Fruit fly (Drosophila melanogaster) whole organism, embryonic: ENCODE data around the gene mof.

Source experiments
- Atf3 ChIP-seq: fragments of 200-800 bp; sonication (Bioruptor generic); optimal IDR thresholded peaks from 3 replicates; lab custom pipeline; 2016; ENCODE audit warnings: missing biosample characterization, missing genetic modification characterization
- B-H1 ChIP-seq: fragments of 200-800 bp; sonication (Bioruptor generic); IDR thresholded peaks from 3 replicates; pipeline ENCODE4 v1.3.6; 2022; ENCODE audit warnings: missing biosample characterization, missing genetic modification characterization
- Bdp1 ChIP-seq: fragments of 200-800 bp; sonication (Bioruptor generic); optimal IDR thresholded peaks from 3 replicates; lab custom pipeline; 2016; ENCODE audit warnings: missing biosample characterization, missing genetic modification characterization
- CG10274 ChIP-seq: fragments of 200-800 bp; sonication (Bioruptor generic); optimal IDR thresholded peaks from 3 replicates; lab custom pipeline; 2017; ENCODE audit warnings: missing biosample characterization, mild to moderate bottlenecking, missing genetic modification characterization
- CG10431 ChIP-seq: fragments of 200-800 bp; sonication (Bioruptor generic); optimal IDR thresholded peaks from 3 replicates; lab custom pipeline; 2018; ENCODE audit warnings: missing biosample characterization, mild to moderate bottlenecking, missing genetic modification characterization
- CG12236 ChIP-seq: fragments of 200-800 bp; sonication (Bioruptor generic); optimal IDR thresholded peaks from 2 replicates; lab custom pipeline; 2016; ENCODE audit warnings: missing biosample characterization, missing genetic modification characterization
- CG13894 ChIP-seq: fragments of 200-800 bp; sonication (Bioruptor generic); optimal IDR thresholded peaks from 3 replicates; lab custom pipeline; 2018; ENCODE audit warnings: missing biosample characterization, mild to moderate bottlenecking, missing genetic modification characterization, moderate library complexity
- CG14050 ChIP-seq: fragments of 200-800 bp; sonication (Bioruptor generic); IDR thresholded peaks from 3 replicates; pipeline ENCODE4 v1.3.6; 2022; ENCODE audit warnings: missing biosample characterization, missing genetic modification characterization
- CG14710 ChIP-seq: fragments of 200-800 bp; sonication (Bioruptor generic); optimal IDR thresholded peaks from 3 replicates; lab custom pipeline; 2019; ENCODE audit warnings: missing biosample characterization, mild to moderate bottlenecking, missing genetic modification characterization, moderate library complexity
- CG30020 ChIP-seq: fragments of 200-800 bp; optimal IDR thresholded peaks from 2 replicates; lab custom pipeline; 2019; ENCODE audit warnings: missing biosample characterization, mild to moderate bottlenecking, missing genetic modification characterization, moderate library complexity
- CG3065 ChIP-seq: fragments of 200-800 bp; sonication (Bioruptor generic); optimal IDR thresholded peaks from 2 replicates; lab custom pipeline; 2016; ENCODE audit warnings: missing biosample characterization, missing genetic modification characterization
- CG3726 ChIP-seq: fragments of 200-800 bp; sonication (Bioruptor generic); IDR thresholded peaks from 3 replicates; pipeline ENCODE4, ENCODE4 v1.3.6; 2022; ENCODE audit warnings: missing biosample characterization, missing genetic modification characterization
- CG42726 ChIP-seq: fragments of 200-800 bp; sonication (Bioruptor generic); IDR thresholded peaks from 2 replicates; pipeline ENCODE4 v1.3.6; 2022; ENCODE audit warnings: missing biosample characterization, missing genetic modification characterization; ENCODE audit not compliant: partially characterized antibody
- CG4328 ChIP-seq: fragments of 200-800 bp; sonication (Bioruptor generic); optimal IDR thresholded peaks from 3 replicates; lab custom pipeline; 2017; ENCODE audit warnings: missing biosample characterization, missing genetic modification reagents, missing genetic modification characterization
- CG6654 ChIP-seq: fragments of 200-800 bp; sonication (Bioruptor generic); optimal IDR thresholded peaks from 2 replicates; lab custom pipeline; 2017; ENCODE audit warnings: missing biosample characterization, mild to moderate bottlenecking, missing genetic modification characterization
- CG6683 ChIP-seq: fragments of 200-800 bp; sonication (Bioruptor generic); optimal IDR thresholded peaks from 2 replicates; lab custom pipeline; 2017; ENCODE audit warnings: missing biosample characterization, mild to moderate bottlenecking, missing genetic modification characterization, missing genetic modification reagents
- CG7372 ChIP-seq: fragments of 200-800 bp; sonication (Bioruptor generic); IDR thresholded peaks from 2 replicates; pipeline ENCODE4 v1.3.6; 2022; ENCODE audit warnings: missing biosample characterization, missing genetic modification characterization
- CG7786 ChIP-seq: fragments of 200-800 bp; sonication (Bioruptor generic); optimal IDR thresholded peaks from 2 replicates; lab custom pipeline; 2016; ENCODE audit warnings: missing biosample characterization, missing genetic modification characterization
- CG9797 ChIP-seq: fragments of 200-800 bp; sonication (Bioruptor generic); optimal IDR thresholded peaks from 3 replicates; lab custom pipeline; 2018; ENCODE audit warnings: missing biosample characterization, mild to moderate bottlenecking, missing genetic modification characterization
- CkIIα-i1 ChIP-seq: fragments of 200-800 bp; sonication (Bioruptor generic); IDR thresholded peaks from 2 replicates; pipeline ENCODE4 v1.3.6; 2022; ENCODE audit warnings: missing biosample characterization, missing genetic modification characterization
- D19B ChIP-seq: fragments of 200-800 bp; sonication (Bioruptor generic); optimal IDR thresholded peaks from 2 replicates; lab custom pipeline; 2017; ENCODE audit warnings: missing biosample characterization, mild to moderate bottlenecking, missing genetic modification characterization
- Deaf1 ChIP-seq: fragments of 200-800 bp; optimal IDR thresholded peaks from 3 replicates; lab custom pipeline; 2019; ENCODE audit warnings: missing biosample characterization, mild to moderate bottlenecking, missing genetic modification characterization, moderate library complexity
- Drgx ChIP-seq: fragments of 200-800 bp; sonication (Bioruptor generic); IDR thresholded peaks from 2 replicates; pipeline ENCODE4 v1.3.6; 2022; ENCODE audit warnings: missing biosample characterization, missing genetic modification characterization
- Hey ChIP-seq: fragments of 200-800 bp; sonication (Bioruptor generic); optimal IDR thresholded peaks from 3 replicates; lab custom pipeline; 2018; ENCODE audit warnings: missing biosample characterization, mild to moderate bottlenecking, missing genetic modification characterization
- Hr51 ChIP-seq, 2 experiments: fragments of 200-800 bp; sonication (Bioruptor generic); optimal IDR thresholded peaks; 2 replicates in 1 of 2; 3 replicates in 1 of 2; lab custom pipeline; 2016 to 2018; ENCODE audit warnings: missing biosample characterization in 2 of 2, missing genetic modification characterization in 2 of 2, mild to moderate bottlenecking in 1 of 2, moderate library complexity in 1 of 2
- Lhr ChIP-seq: fragments of 200-800 bp; sonication (Bioruptor generic); optimal IDR thresholded peaks from 3 replicates; lab custom pipeline; 2017; ENCODE audit warnings: mild to moderate bottlenecking, missing biosample characterization, missing genetic modification reagents, missing genetic modification characterization
- Lpt ChIP-seq: fragments of >200 bp; optimal IDR thresholded peaks from 2 replicates; lab custom pipeline; 2018; ENCODE audit warnings: missing biosample characterization, missing genetic modification characterization
- Myb ChIP-seq: fragments of 200-800 bp; sonication (Bioruptor generic); optimal IDR thresholded peaks from 2 replicates; lab custom pipeline; 2016; ENCODE audit warnings: missing biosample characterization, missing genetic modification characterization
- NFAT ChIP-seq: fragments of 200-800 bp; sonication (Bioruptor generic); IDR thresholded peaks from 2 replicates; pipeline ENCODE4 v1.3.6; 2022; ENCODE audit warnings: missing biosample characterization, missing genetic modification characterization
- Ssrp ChIP-seq: fragments of 200-800 bp; sonication (Bioruptor generic); optimal IDR thresholded peaks from 2 replicates; lab custom pipeline; 2018; ENCODE audit warnings: missing biosample characterization, mild to moderate bottlenecking, missing genetic modification characterization, moderate library complexity
- TFAM ChIP-seq: fragments of 200-800 bp; sonication (Bioruptor generic); optimal IDR thresholded peaks from 2 replicates; lab custom pipeline; 2017; ENCODE audit warnings: missing biosample characterization, missing genetic modification characterization, inconsistent platforms
- bcd ChIP-seq: fragments of 200-800 bp; sonication (Bioruptor generic); optimal IDR thresholded peaks from 2 replicates; lab custom pipeline; 2017; ENCODE audit warnings: missing biosample characterization, mild to moderate bottlenecking, missing genetic modification characterization
- chinmo ChIP-seq: fragments of 200-800 bp; sonication (Bioruptor generic); IDR thresholded peaks from 4 replicates; pipeline ENCODE4 v1.3.6; 2022; ENCODE audit warnings: missing biosample characterization, missing genetic modification characterization; ENCODE audit not compliant: partially characterized antibody
- crc ChIP-seq: fragments of 200-800 bp; sonication (Bioruptor generic); optimal IDR thresholded peaks from 2 replicates; lab custom pipeline; 2016; ENCODE audit warnings: missing biosample characterization, missing genetic modification characterization
- crol ChIP-seq: fragments of 200-800 bp; sonication (Bioruptor generic); IDR thresholded peaks from 2 replicates; pipeline ENCODE4 v1.3.6; 2022; ENCODE audit warnings: missing biosample characterization, missing genetic modification characterization
- dmrt11E ChIP-seq: fragments of 200-800 bp; sonication (Bioruptor generic); optimal IDR thresholded peaks from 3 replicates; lab custom pipeline; 2018; ENCODE audit warnings: missing biosample characterization, mild to moderate bottlenecking, missing genetic modification characterization, moderate library complexity
- emc ChIP-seq: fragments of 200-800 bp; sonication (Bioruptor generic); optimal IDR thresholded peaks from 2 replicates; lab custom pipeline; 2016; ENCODE audit warnings: missing biosample characterization, missing genetic modification characterization
- ems ChIP-seq: fragments of 200-800 bp; sonication (Bioruptor generic); optimal IDR thresholded peaks from 3 replicates; lab custom pipeline; 2016; ENCODE audit warnings: missing biosample characterization, missing genetic modification characterization
- gsb ChIP-seq: fragments of 200-800 bp; sonication (Bioruptor generic); IDR thresholded peaks from 2 replicates; pipeline ENCODE4 v1.3.6; 2022; ENCODE audit warnings: missing biosample characterization, missing genetic modification characterization
- hb ChIP-seq: fragments of 200-800 bp; sonication (Bioruptor generic); IDR thresholded peaks from 3 replicates; pipeline ENCODE4 v1.3.6; 2022; ENCODE audit warnings: missing biosample characterization, missing genetic modification characterization; ENCODE audit not compliant: partially characterized antibody
- hkb ChIP-seq, 2 experiments: fragments of 200-800 bp in 1 of 2; fragments of >200 bp in 1 of 2; sonication (Bioruptor generic) in 1 of 2; IDR thresholded peaks in 1 of 2; optimal IDR thresholded peaks in 1 of 2; 2 replicates each; pipeline versions ENCODE4 v1.3.6 to Lab custom; 2017 to 2022; ENCODE audit warnings: missing biosample characterization in 1 of 2, missing genetic modification characterization in 1 of 2
- ind ChIP-seq: fragments of 200-800 bp; sonication (Bioruptor generic); optimal IDR thresholded peaks from 3 replicates; lab custom pipeline; 2016; ENCODE audit warnings: missing biosample characterization, missing genetic modification characterization
- ken ChIP-seq: fragments of 200-800 bp; sonication (Bioruptor generic); IDR thresholded peaks from 3 replicates; pipeline ENCODE4 v1.3.6; 2022; ENCODE audit warnings: missing biosample characterization, missing genetic modification characterization
- knrl ChIP-seq: fragments of 200-800 bp; sonication (Bioruptor generic); IDR thresholded peaks from 3 replicates; pipeline ENCODE4 v1.3.6; 2022; ENCODE audit warnings: missing biosample characterization, missing genetic modification characterization; ENCODE audit not compliant: partially characterized antibody
- lab ChIP-seq: fragments of 200-800 bp; sonication (Bioruptor generic); optimal IDR thresholded peaks from 3 replicates; lab custom pipeline; 2017; ENCODE audit warnings: missing biosample characterization, missing genetic modification characterization, mild to moderate bottlenecking, moderate library complexity, missing genetic modification reagents
- org-1 ChIP-seq: fragments of 200-800 bp; sonication (Bioruptor generic); optimal IDR thresholded peaks from 2 replicates; lab custom pipeline; 2017; ENCODE audit warnings: missing biosample characterization, missing genetic modification characterization
- peb ChIP-seq: fragments of 200-800 bp; sonication (Bioruptor generic); IDR thresholded peaks from 2 replicates; pipeline ENCODE4 v1.3.6; 2022; ENCODE audit warnings: missing biosample characterization, missing genetic modification characterization
- tgo ChIP-seq: fragments of 200-800 bp; sonication (Bioruptor generic); IDR thresholded peaks from 3 replicates; pipeline ENCODE4 v1.3.6; 2022; ENCODE audit warnings: missing biosample characterization, missing genetic modification characterization
- twi ChIP-seq: fragments of 200-800 bp; optimal IDR thresholded peaks from 2 replicates; lab custom pipeline; 2019; ENCODE audit warnings: missing biosample characterization, mild to moderate bottlenecking, missing genetic modification characterization, moderate library complexity
- tx ChIP-seq: fragments of 200-800 bp; sonication (Bioruptor generic); optimal IDR thresholded peaks from 2 replicates; lab custom pipeline; 2016; ENCODE audit warnings: missing biosample characterization, missing genetic modification characterization
- unc-4 ChIP-seq: fragments of 200-800 bp; sonication (Bioruptor generic); IDR thresholded peaks from 2 replicates; pipeline ENCODE4 v1.3.6; 2022; ENCODE audit warnings: missing biosample characterization, missing genetic modification characterization; ENCODE audit not compliant: partially characterized antibody

The mof gene

dm6 chrX:5907916-5908315 is 31.3 kb upstream of the mof start, which contains the start of gene CG12236 (continued):
- TF ChIP-seq Lhr (GFP tag; lab: Kevin White, UChicago) (peak; percentile 83), CG14710 (tag; lab: Kevin White, UChicago) (peak; percentile 73), Bdp1 (no peak), NFAT (GFP tag; lab: Robert Waterston, UW) (peak; percentile 78), CG42726 (GFP tag; lab: Robert Waterston, UW) (no peak), CG4328 (GFP tag; lab: Kevin White, UChicago) (peak; percentile 16), ind (GFP tag; lab: Kevin White, UChicago) (peak; percentile 31), ken (GFP tag; lab: Robert Waterston, UW) (peak; percentile 47; the same call in 1 of the 3 replicates), CG6654 (GFP tag; lab: Kevin White, UChicago) (no peak), lab (GFP tag; lab: Kevin White, UChicago) (peak; percentile 71), Myb (GFP tag; lab: Kevin White, UChicago) (peak; percentile 90), Lpt (GFP tag; lab: Kevin White, UChicago) (no peak), Atf3 (no peak), ems (GFP tag; lab: Kevin White, UChicago) (no peak), TFAM (GFP tag; lab: Kevin White, UChicago) (no peak), CG12236 (peak; percentile 20), Hr51 (GFP tag; optimal IDR thresholded peaks at IDR 0.05; lab: Kevin White, UChicago) (peak in 1 of 2 experiments; percentile 47), CG7786 (peak; percentile 2), CG10431 (GFP tag; lab: Kevin White, UChicago) (no peak), CG6683 (GFP tag; lab: Kevin White, UChicago) (no peak), twi (tag; lab: Kevin White, UChicago) (peak; percentile 28), tgo (GFP tag; lab: Robert Waterston, UW) (no peak), knrl (peak; percentile 40; the same call in 1 of the 3 replicates), Ssrp (no peak), unc-4 (peak; percentile 42; the same call in 1 of the 2 replicates), CG10274 (GFP tag; lab: Kevin White, UChicago) (no peak), CG14050 (no peak), gsb (GFP tag; lab: Robert Waterston, UW) (no peak), CG13894 (peak; percentile 71), Drgx (GFP tag; lab: Robert Waterston, UW) (no peak), CkIIα-i1 (GFP tag; lab: Robert Waterston, UW) (no peak), peb (GFP tag; lab: Robert Waterston, UW) (no peak), CG3726 (GFP tag; lab: Robert Waterston, UW) (no peak), crol (GFP tag; lab: Robert Waterston, UW) (no peak), hb (no peak), Hey (tag; lab: Kevin White, UChicago) (no peak), crc (GFP tag; lab: Kevin White, UChicago) (no peak), B-H1 (no peak), emc (GFP tag; lab: Kevin White, UChicago) (no peak), CG30020 (tag; lab: Kevin White, UChicago) (peak; percentile 22), chinmo (GFP tag; lab: Robert Waterston, UW) (no peak), D19B (no peak), org-1 (GFP tag; lab: Kevin White, UChicago) (no peak), dmrt11E (peak; percentile 29), hkb (optimal IDR thresholded peaks at IDR 0.05; lab: Kevin White, UChicago) (peak; percentile 39), hkb (GFP tag; IDR thresholded peaks at IDR 0.05; lab: Robert Waterston, UW) (peak; percentile 53), CG3065 (GFP tag; lab: Kevin White, UChicago) (no peak), Deaf1 (tag; lab: Kevin White, UChicago) (no peak), tx (GFP tag; lab: Kevin White, UChicago) (no peak), bcd (GFP tag; lab: Kevin White, UChicago) (no peak), CG7372 (GFP tag; lab: Robert Waterston, UW) (no peak), CG9797 (GFP tag; lab: Kevin White, UChicago) (peak; percentile 63)
